Worm (Caenorhabditis elegans): ENCODE results near the gene clhm-1.

Gene clhm-1

DNA sequence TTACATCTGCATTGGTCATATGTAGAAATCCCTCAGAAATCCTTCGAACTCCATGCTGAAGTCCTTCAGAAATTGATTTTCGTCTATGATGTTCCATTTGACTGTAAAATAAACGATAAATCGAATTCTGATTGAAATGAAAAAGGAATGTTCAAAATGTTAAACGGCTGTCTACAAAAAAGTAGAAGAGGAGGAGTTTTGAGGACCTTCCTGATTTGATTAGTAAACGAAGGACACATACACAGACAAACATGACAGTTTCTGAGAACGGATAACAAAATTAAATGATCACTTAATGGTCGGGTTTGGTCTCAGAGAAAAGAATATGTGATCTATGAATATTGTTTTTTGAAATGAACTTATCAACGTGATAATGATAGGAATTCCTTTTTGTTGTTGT is 6.1 kb upstream of the clhm-1 start, which contains the start of gene slc-36.5:
slc-36.5 (minus strand) TSS at position 101 of the 400 bp plus-strand sequence.
- no peak for TF ChIP-seq nhr-90 (tag; optimal IDR thresholded peaks at IDR 0.05; ENCODE audit: poor library complexity)
- peak in 1 of 6 experiments; percentile 53 for TF ChIP-seq elt-3 (tag; optimal IDR thresholded peaks at IDR 0.05)
- peak; percentile 13 for TF ChIP-seq lin-14 (GFP tag; optimal IDR thresholded peaks at IDR 0.05)

DNA sequence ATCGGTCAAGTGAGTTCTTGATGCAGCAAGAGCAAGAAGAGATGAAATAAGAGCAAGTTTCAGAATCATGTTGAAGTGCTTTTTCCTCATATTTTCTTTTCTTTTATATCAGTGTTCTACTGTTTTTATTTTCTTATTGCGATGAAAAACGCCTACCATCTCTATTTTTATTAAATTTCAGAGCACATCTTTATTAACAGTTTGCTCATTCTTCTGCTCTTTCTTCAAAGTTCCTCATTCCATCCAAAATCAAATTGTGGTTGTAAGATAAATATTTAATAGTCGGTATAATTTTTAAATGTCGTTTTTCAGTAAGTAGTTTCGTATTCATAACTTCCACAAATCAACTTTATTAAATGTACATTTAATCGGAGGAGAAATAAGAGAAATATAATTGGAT is 1.7 kb upstream of the clhm-1 start, which contains the start of gene C44B7.5:
C44B7.5 (minus strand) TSS at position 101 of the 400 bp plus-strand sequence.
- TF ChIP-seq irx-1 (tag; optimal IDR thresholded peaks at IDR 0.05) (no peak), nhr-19 (GFP tag; conservative IDR thresholded peaks at IDR 0.05) (no peak), ceh-90 (tag; optimal IDR thresholded peaks at IDR 0.05) (no peak), lin-14 (GFP tag; optimal IDR thresholded peaks at IDR 0.05) (no peak), nhr-90 (tag; optimal IDR thresholded peaks at IDR 0.05; ENCODE audit: poor library complexity) (no peak), lir-3 (tag; optimal IDR thresholded peaks at IDR 0.05; ENCODE audit: poor library complexity) (no peak)

ce11 chrII:6863652-6864051 is 7.2 kb downstream of the clhm-1 start, which contains the start of gene aff-1:
TSS of gene aff-1 (minus strand) at chrII:6863752.
- TF ChIP-seq mef-2 (tag; optimal IDR thresholded peaks at IDR 0.05) (no peak), pag-3 (tag; optimal IDR thresholded peaks at IDR 0.05; ENCODE audit: borderline replicate concordance, insufficient read depth) (no peak), rnt-1 (tag; optimal IDR thresholded peaks at IDR 0.05) (no peak), fkh-4 (tag; optimal IDR thresholded peaks at IDR 0.05; ENCODE audit: borderline replicate concordance) (no peak), nhr-11 (tag; optimal IDR thresholded peaks at IDR 0.05) (no peak), nhr-47 (tag; optimal IDR thresholded peaks at IDR 0.05) (no peak), ceh-8 (GFP tag; optimal IDR thresholded peaks at IDR 0.05) (no peak), aha-1 (tag; optimal IDR thresholded peaks at IDR 0.05) (no peak), alr-1 (tag; optimal IDR thresholded peaks at IDR 0.05; ENCODE audit: borderline replicate concordance) (no peak), mab-9 (GFP tag; IDR thresholded peaks at IDR 0.05) (no peak), fkh-10 (GFP tag; optimal IDR thresholded peaks at IDR 0.05) (no peak), ceh-63 (GFP tag; optimal IDR thresholded peaks at IDR 0.05) (no peak), nhr-90 (tag; optimal IDR thresholded peaks at IDR 0.05; ENCODE audit: poor library complexity) (no peak), ceh-88 (GFP tag; IDR thresholded peaks at IDR 0.05) (no peak), nhr-12 (tag; optimal IDR thresholded peaks at IDR 0.05) (no peak)

DNA sequence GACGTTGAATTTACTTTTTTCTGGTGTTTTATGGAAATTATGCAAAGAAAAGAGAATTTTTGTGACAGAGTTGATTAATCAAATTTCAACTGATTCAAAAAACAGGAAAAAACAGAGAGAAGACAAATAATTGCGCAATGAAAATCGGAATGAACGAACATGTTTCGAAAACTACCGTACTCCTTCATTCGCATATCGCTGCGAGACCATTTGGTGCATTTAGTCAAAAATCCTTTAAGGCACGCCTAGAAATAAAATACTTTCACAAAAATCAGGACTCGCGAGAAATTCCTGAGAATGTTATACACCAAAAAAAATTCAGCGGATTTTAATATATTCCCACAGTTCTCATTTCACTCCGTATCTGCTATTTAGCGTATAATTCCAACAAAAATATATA is 10.8 kb downstream of the clhm-1 start:
- TF ChIP-seq fkh-8 (tag; optimal IDR thresholded peaks at IDR 0.05), result no peak
- no peak for TF ChIP-seq lsy-2 (tag; optimal IDR thresholded peaks at IDR 0.05)
- TF ChIP-seq aly-2 (tag; optimal IDR thresholded peaks at IDR 0.05), result no peak
- no peak for TF ChIP-seq pag-3 (tag; optimal IDR thresholded peaks at IDR 0.05; ENCODE audit: borderline replicate concordance, insufficient read depth)
- no peak for TF ChIP-seq ets-5 (GFP tag; IDR thresholded peaks at IDR 0.05)
- TF ChIP-seq ceh-90 (tag; optimal IDR thresholded peaks at IDR 0.05), result no peak
- TF ChIP-seq lin-13 (GFP tag; optimal IDR thresholded peaks at IDR 0.05), result no peak
- no peak for TF ChIP-seq pax-3 (tag; optimal IDR thresholded peaks at IDR 0.05)

ce11 chrII:6858835-6859234 is 12.0 kb downstream of the clhm-1 start:
- TF ChIP-seq C16A3.4 (tag; optimal IDR thresholded peaks at IDR 0.05), result peak; percentile 22
- no peak for TF ChIP-seq nhr-237 (tag; optimal IDR thresholded peaks at IDR 0.05)
- peak; percentile 20 for TF ChIP-seq snpc-4 (tag; optimal IDR thresholded peaks at IDR 0.05)
- TF ChIP-seq nhr-20 (tag; optimal IDR thresholded peaks at IDR 0.05), result peak; percentile 29
- TF ChIP-seq elt-3 (tag; optimal IDR thresholded peaks at IDR 0.05), result no peak
- peak; percentile 44 for TF ChIP-seq nhr-19 (GFP tag; conservative IDR thresholded peaks at IDR 0.05)
- no peak for TF ChIP-seq C04F5.9 (tag; optimal IDR thresholded peaks at IDR 0.05)
- TF ChIP-seq ces-1 (GFP tag; optimal IDR thresholded peaks at IDR 0.05), result no peak
- TF ChIP-seq unc-62 (GFP tag; optimal IDR thresholded peaks at IDR 0.05), result no peak
- TF ChIP-seq zag-1 (tag; optimal IDR thresholded peaks at IDR 0.05), result no peak
- TF ChIP-seq dpl-1 (GFP tag; optimal IDR thresholded peaks at IDR 0.05), result peak in 1 of 3 experiments; percentile 1
- no peak for TF ChIP-seq sox-4 (tag; optimal IDR thresholded peaks at IDR 0.05)
- TF ChIP-seq aha-1 (tag; optimal IDR thresholded peaks at IDR 0.05), result no peak
- TF ChIP-seq ztf-4 (tag; optimal IDR thresholded peaks at IDR 0.05), result peak; percentile 13
- TF ChIP-seq egl-27 (tag; optimal IDR thresholded peaks at IDR 0.05), result no peak
- peak in 1 of 2 experiments; percentile 73 for TF ChIP-seq mdl-1 (tag; optimal IDR thresholded peaks at IDR 0.05)
- TF ChIP-seq nhr-76 (tag; optimal IDR thresholded peaks at IDR 0.05), result no peak
- TF ChIP-seq efl-1 (optimal IDR thresholded peaks at IDR 0.05), result peak; percentile 35 to 63
- no peak for TF ChIP-seq efl-1 (GFP tag; optimal IDR thresholded peaks at IDR 0.05 in 1 of 2)
- TF ChIP-seq lsy-2 (tag; optimal IDR thresholded peaks at IDR 0.05), result peak; percentile 12 to 61
- peak; percentile 55 for TF ChIP-seq nhr-77 (tag; optimal IDR thresholded peaks at IDR 0.05)
- TF ChIP-seq hlh-17 (GFP tag; optimal IDR thresholded peaks at IDR 0.05; ENCODE audit: borderline replicate concordance), result no peak
